Worm (Caenorhabditis elegans) whole organism, mixed stage, embryonic: ENCODE measurements around the gene F11D11.22.

Experiments
- M03D4.4 ChIP-seq: sonication (generic microtip); optimal IDR thresholded peaks from 2 replicates; lab custom pipeline; 2017; ENCODE audit warnings: mild to moderate bottlenecking, missing genetic modification characterization, missing compliant biosample characterization
- blmp-1 ChIP-seq: fragments of 150-350 bp; optimal IDR thresholded peaks from 2 replicates; lab custom pipeline; 2014; ENCODE audit warnings: missing biosample characterization, missing genetic modification characterization
- ceh-39 ChIP-seq: fragments of 150-350 bp; optimal IDR thresholded peaks from 2 replicates; lab custom pipeline; 2014; ENCODE audit warnings: missing biosample characterization, missing genetic modification characterization
- ceh-43 ChIP-seq: fragments of 200-800 bp; sonication (Bioruptor generic); optimal IDR thresholded peaks from 2 replicates; lab custom pipeline; 2018; ENCODE audit warnings: mild to moderate bottlenecking, missing genetic modification characterization, moderate library complexity, missing compliant biosample characterization
- ces-1 ChIP-seq: fragments of 150-350 bp; optimal IDR thresholded peaks from 2 replicates; lab custom pipeline; 2014; ENCODE audit warnings: missing biosample characterization, missing genetic modification reagents, missing genetic modification characterization
- drap-1 ChIP-seq: fragments of 200-800 bp; sonication (Bioruptor generic); optimal IDR thresholded peaks from 3 replicates; lab custom pipeline; 2018; ENCODE audit warnings: mild to moderate bottlenecking, missing genetic modification characterization, missing compliant biosample characterization
- lin-13 ChIP-seq: fragments of 150-350 bp; optimal IDR thresholded peaks from 2 replicates; lab custom pipeline; 2014; ENCODE audit warnings: missing biosample characterization, missing genetic modification characterization
- lin-32 ChIP-seq: fragments of 200-800 bp; sonication (Bioruptor generic); optimal IDR thresholded peaks from 2 replicates; lab custom pipeline; 2018; ENCODE audit warnings: mild to moderate bottlenecking, missing genetic modification characterization, missing compliant biosample characterization
- mab-5 ChIP-seq: fragments of 150-350 bp; optimal IDR thresholded peaks from 2 replicates; lab custom pipeline; 2014; ENCODE audit warnings: missing biosample characterization, missing genetic modification characterization
- mls-2 ChIP-seq: sonication (generic microtip); optimal IDR thresholded peaks from 2 replicates; lab custom pipeline; 2016; ENCODE audit warnings: mild to moderate bottlenecking, missing genetic modification characterization, moderate library complexity, missing compliant biosample characterization
- nhr-237 ChIP-seq: fragments of 150-350 bp; optimal IDR thresholded peaks from 2 replicates; lab custom pipeline; 2014; ENCODE audit warnings: missing biosample characterization, missing genetic modification characterization
- nhr-28 ChIP-seq: fragments of 150-350 bp; optimal IDR thresholded peaks from 2 replicates; lab custom pipeline; 2014; ENCODE audit warnings: missing biosample characterization, missing genetic modification characterization
- sem-2 ChIP-seq: fragments of 200-800 bp; sonication (Bioruptor generic); optimal IDR thresholded peaks from 2 replicates; lab custom pipeline; 2018; ENCODE audit warnings: mild to moderate bottlenecking, missing genetic modification characterization, missing compliant biosample characterization
- snpc-4 ChIP-seq: fragments of 150-350 bp; optimal IDR thresholded peaks from 2 replicates; lab custom pipeline; 2014; ENCODE audit warnings: missing biosample characterization, missing genetic modification characterization
- sptf-1 ChIP-seq: sonication (generic microtip); optimal IDR thresholded peaks from 2 replicates; lab custom pipeline; 2017; ENCODE audit warnings: mild to moderate bottlenecking, missing genetic modification characterization, moderate library complexity, missing compliant biosample characterization
- tbx-8 ChIP-seq: fragments of 200-800 bp; sonication (Bioruptor generic); optimal IDR thresholded peaks from 2 replicates; lab custom pipeline; 2018; ENCODE audit warnings: mild to moderate bottlenecking, missing genetic modification characterization, moderate library complexity, missing compliant biosample characterization
- unc-39 ChIP-seq: fragments of 150-350 bp; optimal IDR thresholded peaks from 2 replicates; lab custom pipeline; 2014; ENCODE audit warnings: missing biosample characterization, missing genetic modification characterization
- unc-62 ChIP-seq: fragments of 150-350 bp; optimal IDR thresholded peaks from 2 replicates; lab custom pipeline; 2014; ENCODE audit warnings: missing biosample characterization, missing genetic modification reagents, missing genetic modification characterization
- zip-8 ChIP-seq: fragments of 150-350 bp; optimal IDR thresholded peaks from 2 replicates; lab custom pipeline; 2014; ENCODE audit warnings: missing biosample characterization, missing genetic modification characterization

The F11D11.22 gene

DNA sequence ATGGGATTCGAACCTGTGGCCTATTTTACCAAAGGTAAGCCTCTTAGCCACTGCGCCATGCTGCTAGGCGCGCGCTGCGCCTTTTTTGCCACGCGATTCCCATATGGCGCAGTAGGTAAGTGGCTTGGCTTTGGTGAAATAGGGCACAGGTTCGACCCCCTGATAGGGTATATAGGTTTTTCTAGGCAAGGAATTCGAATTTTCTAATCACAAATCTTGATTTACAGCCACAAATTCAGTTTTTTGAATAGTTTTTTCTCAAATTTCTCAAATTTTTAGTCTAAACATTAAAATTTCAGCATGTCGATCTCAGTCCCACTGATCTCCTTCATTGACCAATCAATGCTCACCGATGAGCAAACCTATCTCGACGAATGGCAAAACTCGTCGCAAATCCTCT lies 48.6 kb downstream of the F11D11.22 start, which contains the start of gene C54E10.3:
Gene C54E10.3 (plus strand): TSS at position 301 of the 400 bp plus-strand sequence.
- TF ChIP-seq drap-1, result no peak
- TF ChIP-seq unc-39 (tag; lab: Kevin White, UChicago), result no peak
- no peak for TF ChIP-seq tbx-8 (GFP tag; lab: Kevin White, UChicago)
- no peak for TF ChIP-seq lin-13 (tag; lab: Kevin White, UChicago)

DNA sequence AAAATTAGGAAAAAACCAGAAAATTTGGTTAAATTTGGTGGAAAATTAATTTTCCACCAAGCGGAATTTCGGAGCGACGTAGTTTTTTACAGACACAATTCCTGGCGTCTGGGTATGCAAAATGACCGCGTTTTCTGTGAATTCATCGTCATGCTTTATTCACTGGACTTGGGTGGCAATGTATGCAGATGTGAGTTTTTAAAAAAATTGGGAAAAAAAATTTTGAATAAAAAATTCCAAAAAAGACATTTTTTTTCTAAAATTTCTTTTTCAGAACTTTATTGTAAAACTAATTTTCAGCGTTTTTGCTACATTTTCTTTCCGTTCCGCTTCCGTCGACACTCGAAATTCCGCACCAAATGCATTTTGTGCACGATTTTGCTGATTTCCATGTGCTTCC lies 49.2 kb downstream of the F11D11.22 start, which contains the start of gene C54E10.7:
Gene C54E10.7 (plus strand): TSS at position 301 of the 400 bp plus-strand sequence.
- TF ChIP-seq unc-62 (GFP tag; lab: Kevin White, UChicago) (no peak), ces-1 (GFP tag; lab: Kevin White, UChicago) (no peak), nhr-28 (tag; lab: Kevin White, UChicago) (no peak), sptf-1 (tag; lab: Kevin White, UChicago) (no peak), tbx-8 (GFP tag; lab: Kevin White, UChicago) (no peak), ceh-39 (tag; lab: Kevin White, UChicago) (no peak), nhr-237 (tag; lab: Kevin White, UChicago) (no peak), M03D4.4 (tag; lab: Kevin White, UChicago) (no peak), lin-32 (GFP tag; lab: Kevin White, UChicago) (no peak), blmp-1 (tag; lab: Kevin White, UChicago) (no peak), ceh-43 (no peak), snpc-4 (tag; lab: Kevin White, UChicago) (no peak), mls-2 (no peak), sem-2 (GFP tag; lab: Kevin White, UChicago) (no peak), mab-5 (no peak), zip-8 (tag; lab: Kevin White, UChicago) (no peak)
